Worm (Caenorhabditis elegans): ENCODE data around the gene trpp-12.

ce11 chrX:2456141-2456540 lies 46.6 kb downstream of the trpp-12 start:
- TF ChIP-seq ceh-45 (GFP tag; IDR thresholded peaks at IDR 0.05), result no peak
- TF ChIP-seq elt-4 (tag; optimal IDR thresholded peaks at IDR 0.05), result no peak
- TF ChIP-seq ceh-30 (tag; optimal IDR thresholded peaks at IDR 0.05), result no peak
- TF ChIP-seq ama-1 (optimal IDR thresholded peaks at IDR 0.05), result no peak
- TF ChIP-seq C38D4.7 (GFP tag; optimal IDR thresholded peaks at IDR 0.05), result no peak
